Worm (Caenorhabditis elegans) whole organism, L4 larva: Measurements from ENCODE around the gene ZC477.3.
A peak's percentile ranks its signal among the peaks of the same experiment; 100 is the strongest.

ENCODE experiments used
- D1046.2 ChIP-seq: fragments of 200-800 bp; sonication (Bioruptor generic); IDR thresholded peaks from 2 replicates; pipeline ENCODE4 v1.3.6; 2022; ENCODE audit warnings: missing genetic modification characterization, missing compliant biosample characterization
- F26F4.8 ChIP-seq: fragments of 200-800 bp; sonication (Bioruptor generic); conservative IDR thresholded peaks from 2 replicates; pipeline ENCODE4 v1.3.6; 2022; ENCODE audit warnings: missing genetic modification characterization, missing compliant biosample characterization
- F37D6.2 ChIP-seq: sonication (generic microtip); optimal IDR thresholded peaks from 2 replicates; lab custom pipeline; 2016; ENCODE audit warnings: mild to moderate bottlenecking, missing genetic modification characterization, missing compliant biosample characterization
- F44E2.7 ChIP-seq: fragments of 200-800 bp; sonication (Bioruptor generic); IDR thresholded peaks from 2 replicates; pipeline ENCODE4 v2.1.2; 2022; ENCODE audit warnings: missing genetic modification characterization, missing compliant biosample characterization
- F49E8.2 ChIP-seq: sonication (generic microtip); optimal IDR thresholded peaks from 2 replicates; lab custom pipeline; 2016; ENCODE audit warnings: missing compliant biosample characterization, mild to moderate bottlenecking, missing genetic modification characterization, borderline replicate concordance
- T26A8.4 ChIP-seq: fragments of 200-800 bp; sonication (Bioruptor generic); IDR thresholded peaks from 2 replicates; pipeline ENCODE4 v1.3.6; 2022; ENCODE audit warnings: missing genetic modification characterization, missing compliant biosample characterization
- Y5F2A.4 ChIP-seq: fragments of 200-800 bp; sonication (Bioruptor generic); optimal IDR thresholded peaks from 2 replicates; lab custom pipeline; 2018; ENCODE audit warnings: mild to moderate bottlenecking, missing genetic modification characterization, missing compliant biosample characterization
- Y75B8A.6 ChIP-seq: fragments of 200-800 bp; sonication (Bioruptor generic); IDR thresholded peaks from 2 replicates; pipeline ENCODE4 v1.3.6; 2022; ENCODE audit warnings: missing genetic modification reagents, missing genetic modification characterization, missing compliant biosample characterization
- ZK337.2 ChIP-seq: fragments of 200-800 bp; sonication (Bioruptor generic); IDR thresholded peaks from 2 replicates; pipeline ENCODE4 v1.3.6; 2022; ENCODE audit warnings: missing genetic modification reagents, missing genetic modification characterization, missing compliant biosample characterization
- ZK546.5 ChIP-seq, 2 experiments: sonication (generic microtip); optimal IDR thresholded peaks; 2 replicates each; lab custom pipeline; 2017; ENCODE audit warnings: missing biosample characterization in 2 of 2, missing genetic modification characterization in 2 of 2
- aha-1 ChIP-seq: fragments of 150-350 bp; peaks from one replicate; lab custom pipeline; 2014; ENCODE audit warnings: missing biosample characterization, missing genetic modification characterization
- ama-1 ChIP-seq: fragments of 150-350 bp; optimal IDR thresholded peaks from 2 replicates; lab custom pipeline; 2014; ENCODE audit warnings: inconsistent platforms, mixed read lengths
- ceh-20 ChIP-seq: fragments of 200-800 bp; sonication (Bioruptor generic); IDR thresholded peaks from 2 replicates; pipeline ENCODE4 v1.3.6; 2022; ENCODE audit warnings: missing genetic modification reagents, missing genetic modification characterization, missing compliant biosample characterization
- ceh-28 ChIP-seq: fragments of 150-350 bp; optimal IDR thresholded peaks from 2 replicates; lab custom pipeline; 2014; ENCODE audit warnings: missing biosample characterization, missing genetic modification reagents, missing genetic modification characterization
- ceh-32 ChIP-seq: sonication (generic microtip); optimal IDR thresholded peaks from 2 replicates; lab custom pipeline; 2016; ENCODE audit warnings: mild to moderate bottlenecking, missing genetic modification characterization, missing compliant biosample characterization; ENCODE audit not compliant: poor library complexity
- ceh-44 ChIP-seq: fragments of 200-800 bp; sonication (Bioruptor generic); IDR thresholded peaks from 2 replicates; pipeline ENCODE4 v1.3.6; 2022; ENCODE audit warnings: missing genetic modification reagents, missing genetic modification characterization, missing compliant biosample characterization
- ces-1 ChIP-seq: fragments of 150-350 bp; sonication (generic microtip); optimal IDR thresholded peaks from 4 replicates; lab custom pipeline; 2014; ENCODE audit warnings: missing biosample characterization, missing genetic modification reagents, missing genetic modification characterization
- ctbp-1 ChIP-seq: fragments of 200-800 bp; sonication (Bioruptor generic); IDR thresholded peaks from 2 replicates; pipeline ENCODE4 v1.3.6; 2022; ENCODE audit warnings: missing genetic modification reagents, missing genetic modification characterization, missing compliant biosample characterization
- daf-12 ChIP-seq: fragments of 150-350 bp; optimal IDR thresholded peaks from 2 replicates; lab custom pipeline; 2014; ENCODE audit warnings: missing biosample characterization, missing genetic modification reagents, missing genetic modification characterization
- daf-8 ChIP-seq: fragments of 200-800 bp; sonication (Bioruptor generic); IDR thresholded peaks from 2 replicates; pipeline ENCODE4 v1.3.6; 2022; ENCODE audit warnings: missing genetic modification characterization, missing compliant biosample characterization
- dmd-8 ChIP-seq: fragments of 200-800 bp; sonication (Bioruptor generic); IDR thresholded peaks from 2 replicates; pipeline ENCODE4 v1.3.6; 2022; ENCODE audit warnings: missing genetic modification characterization, missing compliant biosample characterization
- dmd-9 ChIP-seq: fragments of 200-800 bp; sonication (Bioruptor generic); IDR thresholded peaks from 2 replicates; pipeline ENCODE4 v1.3.6; 2022; ENCODE audit warnings: missing genetic modification reagents, missing genetic modification characterization, missing compliant biosample characterization
- dpl-1 ChIP-seq: fragments of 150-350 bp; optimal IDR thresholded peaks from 2 replicates; lab custom pipeline; 2014; ENCODE audit warnings: missing biosample characterization, missing genetic modification reagents, missing genetic modification characterization
- dve-1 ChIP-seq: sonication (generic microtip); optimal IDR thresholded peaks from 2 replicates; lab custom pipeline; 2017; ENCODE audit warnings: antibody characterized with exemption, mild to moderate bottlenecking, missing genetic modification characterization, missing compliant biosample characterization; ENCODE audit not compliant: insufficient read depth
- fkh-10 ChIP-seq: fragments of 150-350 bp; optimal IDR thresholded peaks from 2 replicates; lab custom pipeline; 2014; ENCODE audit warnings: missing biosample characterization, missing genetic modification reagents, missing genetic modification characterization
- fos-1 ChIP-seq: fragments of 150-350 bp; optimal IDR thresholded peaks from 2 replicates; lab custom pipeline; 2014; ENCODE audit warnings: missing biosample characterization, missing genetic modification characterization
- hmg-1.1 ChIP-seq: fragments of 200-800 bp; sonication (Bioruptor generic); IDR thresholded peaks from 2 replicates; pipeline ENCODE4 v1.3.6; 2022; ENCODE audit warnings: missing genetic modification reagents, missing genetic modification characterization, missing compliant biosample characterization
- lim-7 ChIP-seq: fragments of 200-800 bp; sonication (Bioruptor generic); IDR thresholded peaks from 2 replicates; pipeline ENCODE4 v1.3.6; 2022; ENCODE audit warnings: missing genetic modification characterization, missing compliant biosample characterization
- lin-29 ChIP-seq: fragments of 200-800 bp; sonication (Bioruptor generic); IDR thresholded peaks from 2 replicates; pipeline ENCODE4 v1.3.6; 2022; ENCODE audit warnings: missing genetic modification reagents, missing genetic modification characterization, missing compliant biosample characterization
- lin-39 ChIP-seq: fragments of 150-350 bp; optimal IDR thresholded peaks from 2 replicates; lab custom pipeline; 2014; ENCODE audit warnings: missing biosample characterization, missing genetic modification reagents, missing genetic modification characterization
- lir-3 ChIP-seq: sonication (generic microtip); optimal IDR thresholded peaks from 2 replicates; lab custom pipeline; 2016; ENCODE audit warnings: mild to moderate bottlenecking, missing genetic modification characterization, missing compliant biosample characterization
- mep-1 ChIP-seq: fragments of 150-350 bp; sonication (generic microtip); optimal IDR thresholded peaks from 3 replicates; lab custom pipeline; 2014; ENCODE audit warnings: missing biosample characterization, missing genetic modification characterization
- mxl-2 ChIP-seq: fragments of 200-800 bp; sonication (Bioruptor generic); conservative IDR thresholded peaks from 2 replicates; pipeline ENCODE4 v1.3.6; 2022; ENCODE audit warnings: missing genetic modification reagents, missing genetic modification characterization, missing compliant biosample characterization
- mxl-3 ChIP-seq: fragments of 200-800 bp; sonication (Bioruptor generic); optimal IDR thresholded peaks from 2 replicates; lab custom pipeline; 2018; ENCODE audit warnings: mild to moderate bottlenecking, missing genetic modification characterization, missing compliant biosample characterization
- nhr-10 ChIP-seq: fragments of 150-350 bp; optimal IDR thresholded peaks from 2 replicates; lab custom pipeline; 2014; ENCODE audit warnings: missing biosample characterization, missing genetic modification characterization
- nhr-11 ChIP-seq: fragments of 150-350 bp; optimal IDR thresholded peaks from 2 replicates; lab custom pipeline; 2014; ENCODE audit warnings: missing biosample characterization, missing genetic modification characterization
- nhr-111 ChIP-seq: fragments of 200-800 bp; sonication (Bioruptor generic); optimal IDR thresholded peaks from 2 replicates; lab custom pipeline; 2018; ENCODE audit warnings: mild to moderate bottlenecking, missing genetic modification characterization, missing compliant biosample characterization
- nhr-237 ChIP-seq: sonication (generic microtip); optimal IDR thresholded peaks from 2 replicates; lab custom pipeline; 2017; ENCODE audit warnings: missing biosample characterization, missing genetic modification characterization
- nhr-48 ChIP-seq: sonication (generic microtip); optimal IDR thresholded peaks from 2 replicates; lab custom pipeline; 2016; ENCODE audit warnings: mild to moderate bottlenecking, missing genetic modification characterization, missing compliant biosample characterization
- nhr-6 ChIP-seq: fragments of 150-350 bp; optimal IDR thresholded peaks from 2 replicates; lab custom pipeline; 2014; ENCODE audit warnings: missing biosample characterization, missing genetic modification characterization
- pha-4 ChIP-seq, 2 experiments: fragments of 150-350 bp in 1 of 2; fragments of 200-800 bp in 1 of 2; sonication (Bioruptor generic) in 1 of 2; IDR thresholded peaks in 1 of 2; optimal IDR thresholded peaks in 1 of 2; 2 replicates each; pipeline versions ENCODE4 v1.3.6 to Lab custom; 2014 to 2022; ENCODE audit warnings: missing genetic modification characterization in 2 of 2, missing genetic modification reagents in 2 of 2, missing biosample characterization in 1 of 2, missing compliant biosample characterization in 1 of 2
- php-3 ChIP-seq: fragments of 200-800 bp; sonication (Bioruptor generic); IDR thresholded peaks from 2 replicates; pipeline ENCODE4 v1.3.6; 2022; ENCODE audit warnings: missing genetic modification reagents, missing genetic modification characterization, missing compliant biosample characterization
- rbr-2 ChIP-seq: sonication (generic microtip); optimal IDR thresholded peaks from 2 replicates; lab custom pipeline; 2016; ENCODE audit warnings: missing genotype, missing genetic modification characterization, missing compliant biosample characterization
- sdz-12 ChIP-seq: fragments of 200-800 bp; sonication (Bioruptor generic); optimal IDR thresholded peaks from 2 replicates; lab custom pipeline; 2018; ENCODE audit warnings: mild to moderate bottlenecking, missing genetic modification characterization, missing compliant biosample characterization
- set-16 ChIP-seq: fragments of 200-800 bp; sonication (Bioruptor generic); IDR thresholded peaks from 2 replicates; pipeline ENCODE4 v1.3.6; 2022; ENCODE audit warnings: missing genetic modification reagents, missing genetic modification characterization, missing compliant biosample characterization
- snpc-1.2 ChIP-seq: fragments of 200-800 bp; sonication (Bioruptor generic); IDR thresholded peaks from 2 replicates; pipeline ENCODE4 v1.3.6; 2022; ENCODE audit warnings: missing genetic modification reagents, missing genetic modification characterization, missing compliant biosample characterization
- unc-39 ChIP-seq: sonication (generic microtip); optimal IDR thresholded peaks from 2 replicates; lab custom pipeline; 2017; ENCODE audit warnings: missing biosample characterization, missing genetic modification characterization
- unc-62 ChIP-seq, 3 experiments: fragments of 150-350 bp in 1 of 3; sonication (generic microtip); optimal IDR thresholded peaks in 2 of 3; peaks in 1 of 3; 1 replicate in 1 of 3; 2 replicates in 2 of 3; lab custom pipeline; 2014 to 2017; ENCODE audit warnings: missing biosample characterization in 3 of 3, missing genetic modification characterization in 3 of 3, missing genetic modification reagents in 3 of 3, missing genotype in 1 of 3
- vab-7 ChIP-seq: fragments of 200-800 bp; sonication (Bioruptor generic); IDR thresholded peaks from 2 replicates; pipeline ENCODE4 v1.3.6; 2022; ENCODE audit warnings: missing genetic modification reagents, missing genetic modification characterization, missing compliant biosample characterization
- ztf-7 ChIP-seq: fragments of 150-350 bp; optimal IDR thresholded peaks from 2 replicates; lab custom pipeline; 2014; ENCODE audit warnings: missing biosample characterization, missing genetic modification characterization

ZC477.3 gene

DNA sequence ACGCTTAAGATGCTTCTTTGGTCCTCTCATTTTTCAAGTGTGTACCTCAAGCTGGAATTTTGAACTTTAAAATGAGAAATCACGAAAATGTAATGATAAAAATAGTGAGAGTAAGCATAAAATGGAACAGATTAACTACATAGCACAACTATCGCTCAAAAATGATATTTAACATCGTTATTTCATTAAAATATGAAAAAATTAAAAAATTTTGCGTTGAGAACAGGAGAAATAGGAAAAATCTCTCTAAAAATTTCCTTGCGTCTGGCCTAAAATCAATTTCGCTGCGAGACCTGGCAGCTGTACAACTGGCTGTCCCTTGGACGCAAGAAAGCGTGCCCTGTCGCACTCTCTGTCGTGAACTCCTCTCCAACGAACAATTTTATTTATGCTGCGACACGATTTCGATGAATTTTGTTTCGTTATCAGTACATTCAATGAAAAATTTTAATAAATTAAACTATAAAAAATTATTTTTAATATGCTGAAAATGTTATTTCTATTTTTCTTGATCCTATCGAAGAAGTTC lies 18.6 kb upstream of the ZC477.3 start, which contains the start of gene rps-4 (continued):
- TF ChIP-seq sdz-12 (GFP tag; lab: Kevin White, UChicago) (no peak), unc-62 (GFP tag; optimal IDR thresholded peaks at IDR 0.05 in 1 of 2; lab: Kevin White, UChicago) (peak in 1 of 2 experiments; percentile 41), unc-62 (tag; optimal IDR thresholded peaks at IDR 0.05; lab: Kevin White, UChicago) (no peak), lim-7 (GFP tag; lab: Robert Waterston, UW) (no peak), ztf-7 (tag; lab: Kevin White, UChicago) (no peak), rbr-2 (peak; percentile 75), nhr-11 (peak; percentile 81), lin-39 (tag; lab: Kevin White, UChicago) (no peak), Y75B8A.6 (GFP tag; lab: Robert Waterston, UW) (no peak), F44E2.7 (GFP tag; lab: Robert Waterston, UW) (no peak), unc-39 (tag; lab: Kevin White, UChicago) (no peak), mxl-2 (GFP tag; lab: Robert Waterston, UW) (no peak), set-16 (GFP tag; lab: Robert Waterston, UW) (no peak; the same call in 1 of the 2 replicates), aha-1 (tag; lab: Kevin White, UChicago) (peak; percentile 97), lir-3 (no peak), snpc-1.2 (GFP tag; lab: Robert Waterston, UW) (peak; percentile 74), dmd-8 (GFP tag; lab: Robert Waterston, UW) (no peak), fkh-10 (peak; percentile 83), F37D6.2 (peak; percentile 59), mxl-3 (peak; percentile 44), Y5F2A.4 (no peak), fos-1 (tag; lab: Kevin White, UChicago) (no peak), F26F4.8 (GFP tag; lab: Robert Waterston, UW) (no peak), ZK337.2 (GFP tag; lab: Robert Waterston, UW) (0 out of 2 replicates have a peak, but pooled peaks have one; percentile 38), T26A8.4 (GFP tag; lab: Robert Waterston, UW) (peak; percentile 77), ceh-20 (GFP tag; lab: Robert Waterston, UW) (peak; percentile 79), ceh-44 (0 out of 2 replicates have a peak, but pooled peaks have one; percentile 5), php-3 (GFP tag; lab: Robert Waterston, UW) (0 out of 2 replicates have a peak, but pooled peaks have one; percentile 42), nhr-10 (tag; lab: Kevin White, UChicago) (no peak), dmd-9 (GFP tag; lab: Robert Waterston, UW) (peak; percentile 69), dpl-1 (GFP tag; lab: Kevin White, UChicago) (peak; percentile 87), mep-1 (tag; lab: Kevin White, UChicago) (peak; percentile 89), nhr-111 (GFP tag; lab: Kevin White, UChicago) (no peak), hmg-1.1 (no peak; the same call in 1 of the 2 replicates), D1046.2 (GFP tag; lab: Robert Waterston, UW) (0 out of 2 replicates have a peak, but pooled peaks have one; percentile 36), pha-4 (GFP tag; IDR thresholded peaks at IDR 0.05; lab: Robert Waterston, UW) (peak; percentile 68), pha-4 (tag; optimal IDR thresholded peaks at IDR 0.05; lab: Kevin White, UChicago) (peak; percentile 62), nhr-237 (tag; lab: Kevin White, UChicago) (no peak), daf-8 (no peak), ctbp-1 (GFP tag; lab: Robert Waterston, UW) (no peak), ceh-28 (tag; lab: Kevin White, UChicago) (no peak), nhr-48 (tag; lab: Kevin White, UChicago) (peak; percentile 53), nhr-6 (peak; percentile 85), ces-1 (GFP tag; lab: Kevin White, UChicago) (no peak), dve-1 (tag; lab: Kevin White, UChicago) (peak; percentile 96), ceh-32 (tag; lab: Kevin White, UChicago) (no peak), F49E8.2 (tag; lab: Kevin White, UChicago) (no peak), vab-7 (GFP tag; lab: Robert Waterston, UW) (peak; percentile 50; the same call in 1 of the 2 replicates), daf-12 (no peak), ama-1 (lab: Kevin White, UChicago) (peak; percentile 43), ZK546.5 (tag; optimal IDR thresholded peaks at IDR 0.05; lab: Kevin White, UChicago) (no peak), lin-29 (GFP tag; lab: Robert Waterston, UW) (no peak)
